Fruit fly (Drosophila melanogaster) whole organism, wandering third instar larva: Measurements from ENCODE around the gene ND-20L.

Experiments
- CG32264 ChIP-seq: fragments of 200-800 bp; sonication (Bioruptor generic); optimal IDR thresholded peaks from 2 replicates; lab custom pipeline; 2016; ENCODE audit warnings: missing biosample characterization, missing genetic modification characterization
- Dfd ChIP-seq: fragments of >200 bp; optimal IDR thresholded peaks from 2 replicates; lab custom pipeline; 2017; ENCODE audit warnings: missing biosample characterization, missing genetic modification characterization
- jim ChIP-seq: fragments of 175-275, 200-325 bp; sonication (Bioruptor generic); optimal IDR thresholded peaks from 2 replicates; lab custom pipeline; 2016; ENCODE audit warnings: missing biosample characterization, mild to moderate bottlenecking, missing genetic modification characterization

DNA sequence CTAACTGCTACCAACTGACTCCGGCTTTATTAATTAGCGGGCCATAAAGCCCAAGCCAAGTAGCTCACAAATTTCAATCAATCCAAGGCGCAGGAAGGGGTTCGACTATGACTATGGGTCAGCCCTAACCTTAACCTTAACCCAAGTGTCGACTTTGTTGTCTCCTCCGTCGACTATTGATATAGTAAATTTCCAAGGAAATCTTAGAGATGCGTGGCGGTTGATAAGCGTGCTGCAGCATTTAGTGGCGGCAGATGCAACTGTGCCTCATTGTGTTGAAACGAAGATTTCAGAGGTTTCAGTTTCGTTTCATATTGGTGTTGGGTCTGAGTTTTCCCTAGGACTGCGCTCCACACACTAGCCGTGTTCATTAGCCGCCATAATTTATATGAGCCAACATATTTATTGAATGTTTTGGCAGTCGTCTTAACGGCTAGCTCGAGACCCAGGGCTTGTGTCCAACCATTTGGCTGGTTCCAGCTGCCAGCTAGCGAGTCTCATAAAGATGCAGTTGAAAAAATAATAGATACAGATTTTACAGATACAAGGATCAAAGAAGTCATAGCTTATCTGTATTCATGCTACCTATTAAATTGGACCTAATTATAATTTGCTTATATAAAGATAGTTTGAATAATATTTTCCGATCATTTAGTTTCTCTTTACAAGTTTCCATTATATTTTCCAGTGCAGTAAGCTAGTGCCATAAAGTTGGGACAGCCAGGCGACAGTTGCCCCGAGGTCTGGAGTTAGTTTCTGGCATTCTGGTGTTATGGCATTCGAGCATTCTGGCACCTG is 31.9 kb downstream of the ND-20L start:
- no peak for TF ChIP-seq CG32264 (GFP tag; lab: Kevin White, UChicago)
- TF ChIP-seq Dfd (GFP tag; lab: Kevin White, UChicago) = no peak
- no peak for TF ChIP-seq jim (GFP tag; lab: Kevin White, UChicago)
